Worm (Caenorhabditis elegans) whole organism, midembryonic: Measurements from ENCODE around the gene sra-28.

Source experiments
- T22C8.4 ChIP-seq: fragments of 200-800 bp; sonication (Bioruptor generic); IDR thresholded peaks from 2 replicates; pipeline ENCODE4 v1.3.6; 2022; ENCODE audit warnings: missing genetic modification characterization, missing compliant biosample characterization
- cog-1 ChIP-seq: sonication (generic microtip); optimal IDR thresholded peaks from 2 replicates; lab custom pipeline; 2016; ENCODE audit warnings: missing genetic modification characterization, missing compliant biosample characterization
- flt-1 ChIP-seq: fragments of 200-800 bp; sonication (Bioruptor generic); IDR thresholded peaks from 2 replicates; pipeline ENCODE4 v1.3.6; 2022; ENCODE audit warnings: missing genetic modification characterization, missing compliant biosample characterization
- klf-2 ChIP-seq: fragments of 200-800 bp; sonication (Bioruptor generic); conservative IDR thresholded peaks from 2 replicates; pipeline ENCODE4 v1.3.6; 2022; ENCODE audit warnings: missing genetic modification reagents, missing genetic modification characterization, missing compliant biosample characterization
- med-1 ChIP-seq: sonication (generic microtip); optimal IDR thresholded peaks from 2 replicates; lab custom pipeline; 2017; ENCODE audit warnings: missing genetic modification characterization, mild to moderate bottlenecking, missing compliant biosample characterization, antibody characterized with exemption, missing genetic modification reagents; ENCODE audit not compliant: insufficient read depth
- ref-1 ChIP-seq: fragments of 200-800 bp; sonication (Bioruptor generic); conservative IDR thresholded peaks from 2 replicates; pipeline ENCODE4 v1.3.6; 2022; ENCODE audit warnings: missing genetic modification reagents, missing genetic modification characterization, missing compliant biosample characterization
- tab-1 ChIP-seq: fragments of 200-800 bp; sonication (Bioruptor generic); IDR thresholded peaks from 2 replicates; pipeline ENCODE4 v1.3.6; 2022; ENCODE audit warnings: missing genetic modification characterization, missing compliant biosample characterization
- ztf-23 ChIP-seq: fragments of 200-800 bp; sonication (Bioruptor generic); IDR thresholded peaks from 2 replicates; pipeline ENCODE4 v1.3.6; 2022; ENCODE audit warnings: missing genetic modification reagents, missing genetic modification characterization, missing compliant biosample characterization
- ztf-29 ChIP-seq: fragments of 200-800 bp; sonication (Bioruptor generic); IDR thresholded peaks from 2 replicates; pipeline ENCODE4 v1.3.6; 2022; ENCODE audit warnings: missing genetic modification reagents, missing genetic modification characterization, missing compliant biosample characterization

sra-28 gene

ce11 chrII:6573677-6574076, at the start of gene sra-28:
sra-28 (minus strand) TSS chrII:6573777.
- TF ChIP-seq flt-1 (GFP tag; lab: Robert Waterston, UW) (no peak), med-1 (no peak), ref-1 (GFP tag; lab: Robert Waterston, UW) (no peak), ztf-23 (GFP tag; lab: Robert Waterston, UW) (no peak), ztf-29 (GFP tag; lab: Robert Waterston, UW) (no peak), T22C8.4 (no peak), cog-1 (tag; lab: Kevin White, UChicago) (no peak), klf-2 (GFP tag; lab: Robert Waterston, UW) (no peak), tab-1 (GFP tag; lab: Robert Waterston, UW) (no peak)

ce11 chrII:6621886-6622285, 48.3 kb upstream of the sra-28 start, which contains the start of gene F54H5.3:
F54H5.3 (plus strand) TSS chrII:6622186.
- TF ChIP-seq T22C8.4 (no peak), flt-1 (GFP tag; lab: Robert Waterston, UW) (no peak)

ce11 chrII:6619007-6619406, 45.4 kb upstream of the sra-28 start:
- TF ChIP-seq T22C8.4: no peak
- no peak for TF ChIP-seq klf-2 (GFP tag; lab: Robert Waterston, UW)
- no peak for TF ChIP-seq cog-1 (tag; lab: Kevin White, UChicago)
- TF ChIP-seq ztf-23 (GFP tag; lab: Robert Waterston, UW): no peak
- no peak for TF ChIP-seq ref-1 (GFP tag; lab: Robert Waterston, UW)
- TF ChIP-seq tab-1 (GFP tag; lab: Robert Waterston, UW): no peak
- no peak for TF ChIP-seq med-1
- TF ChIP-seq ztf-29 (GFP tag; lab: Robert Waterston, UW): no peak
- TF ChIP-seq flt-1 (GFP tag; lab: Robert Waterston, UW): no peak

ce11 chrII:6616770-6617169, 43.2 kb upstream of the sra-28 start, which contains the start of gene klf-3:
klf-3 (plus strand) TSS chrII:6616878.
- TF ChIP-seq ztf-29 (GFP tag; lab: Robert Waterston, UW) (no peak), cog-1 (tag; lab: Kevin White, UChicago) (no peak), tab-1 (GFP tag; lab: Robert Waterston, UW) (no peak), ref-1 (GFP tag; lab: Robert Waterston, UW) (no peak), T22C8.4 (no peak), med-1 (no peak), flt-1 (GFP tag; lab: Robert Waterston, UW) (no peak), klf-2 (GFP tag; lab: Robert Waterston, UW) (no peak), ztf-23 (GFP tag; lab: Robert Waterston, UW) (no peak)

ce11 chrII:6616135-6616534, 42.6 kb upstream of the sra-28 start:
- TF ChIP-seq cog-1 (tag; lab: Kevin White, UChicago) (no peak), flt-1 (GFP tag; lab: Robert Waterston, UW) (no peak), tab-1 (GFP tag; lab: Robert Waterston, UW) (no peak), ztf-29 (GFP tag; lab: Robert Waterston, UW) (no peak), klf-2 (GFP tag; lab: Robert Waterston, UW) (no peak), med-1 (no peak), ref-1 (GFP tag; lab: Robert Waterston, UW) (no peak), ztf-23 (GFP tag; lab: Robert Waterston, UW) (no peak), T22C8.4 (no peak)

- TF ChIP-seq ref-1 (GFP tag; lab: Robert Waterston, UW): no peak
- TF ChIP-seq ztf-29 (GFP tag; lab: Robert Waterston, UW): no peak
- no peak for TF ChIP-seq flt-1 (GFP tag; lab: Robert Waterston, UW)
- no peak for TF ChIP-seq med-1
- TF ChIP-seq T22C8.4: no peak
- TF ChIP-seq klf-2 (GFP tag; lab: Robert Waterston, UW): no peak
These were observed 41.9 kb upstream of the sra-28 start for ce11 chrII:6615232-6616029.

- TF ChIP-seq klf-2 (GFP tag; lab: Robert Waterston, UW): no peak
- no peak for TF ChIP-seq flt-1 (GFP tag; lab: Robert Waterston, UW)
- TF ChIP-seq T22C8.4: no peak
- TF ChIP-seq cog-1 (tag; lab: Kevin White, UChicago): no peak
- TF ChIP-seq ztf-29 (GFP tag; lab: Robert Waterston, UW): no peak
- TF ChIP-seq ztf-23 (GFP tag; lab: Robert Waterston, UW): no peak
- no peak for TF ChIP-seq med-1
These were observed 40.9 kb upstream of the sra-28 start for ce11 chrII:6614500-6614899.

ce11 chrII:6612544-6612943, 39.0 kb upstream of the sra-28 start:
- TF ChIP-seq flt-1 (GFP tag; lab: Robert Waterston, UW): no peak
- no peak for TF ChIP-seq T22C8.4
- no peak for TF ChIP-seq ref-1 (GFP tag; lab: Robert Waterston, UW)
- no peak for TF ChIP-seq klf-2 (GFP tag; lab: Robert Waterston, UW)

ce11 chrII:6610262-6610661, 36.7 kb upstream of the sra-28 start:
- TF ChIP-seq ref-1 (GFP tag; lab: Robert Waterston, UW) (no peak), flt-1 (GFP tag; lab: Robert Waterston, UW) (no peak), ztf-23 (GFP tag; lab: Robert Waterston, UW) (no peak), ztf-29 (GFP tag; lab: Robert Waterston, UW) (no peak), T22C8.4 (no peak), cog-1 (tag; lab: Kevin White, UChicago) (no peak), klf-2 (GFP tag; lab: Robert Waterston, UW) (no peak), med-1 (no peak), tab-1 (GFP tag; lab: Robert Waterston, UW) (no peak)

ce11 chrII:6609315-6609842, 35.8 kb upstream of the sra-28 start, which contains the start of gene epg-5:
epg-5 (minus strand) TSS chrII:6609365.
- TF ChIP-seq flt-1 (GFP tag; lab: Robert Waterston, UW) (no peak), T22C8.4 (peak; percentile 51; the same call in 1 of the 2 replicates)
